Fruit fly (Drosophila melanogaster) whole organism, prepupa: Measurements from ENCODE around the gene eEF1alpha2.

Experiments used
- CG3919 ChIP-seq: fragments of 200-800 bp; sonication (Bioruptor generic); optimal IDR thresholded peaks from 3 replicates; lab custom pipeline; 2016; ENCODE audit warnings: missing biosample characterization, missing genetic modification characterization
- CG6792 ChIP-seq: fragments of 200-800 bp; sonication (Bioruptor generic); optimal IDR thresholded peaks from 3 replicates; lab custom pipeline; 2016; ENCODE audit warnings: missing biosample characterization, missing genetic modification characterization
- CG6854 ChIP-seq: fragments of 200-800 bp; sonication (Bioruptor generic); optimal IDR thresholded peaks from 2 replicates; lab custom pipeline; 2017; ENCODE audit warnings: missing biosample characterization, mild to moderate bottlenecking, missing genetic modification characterization
- CG8319 ChIP-seq: fragments of 200-800 bp; sonication (Bioruptor generic); optimal IDR thresholded peaks from 3 replicates; lab custom pipeline; 2016; ENCODE audit warnings: missing biosample characterization, missing genetic modification characterization
- CG8632 ChIP-seq: fragments of 200-800 bp; sonication (Bioruptor generic); optimal IDR thresholded peaks from 3 replicates; lab custom pipeline; 2016; ENCODE audit warnings: missing biosample characterization, missing genetic modification characterization
- Eip93F ChIP-seq: fragments of 200-800 bp; sonication (Bioruptor generic); optimal IDR thresholded peaks from 2 replicates; lab custom pipeline; 2016; ENCODE audit warnings: missing biosample characterization, mild to moderate bottlenecking, missing genetic modification characterization
- Sox102F ChIP-seq: fragments of 200-800 bp; sonication (Bioruptor generic); optimal IDR thresholded peaks from 2 replicates; lab custom pipeline; 2016; ENCODE audit warnings: missing biosample characterization, mild to moderate bottlenecking, missing genetic modification characterization
- esn ChIP-seq: fragments of 200-800 bp; sonication (Bioruptor generic); optimal IDR thresholded peaks from 2 replicates; lab custom pipeline; 2016; ENCODE audit warnings: missing biosample characterization, mild to moderate bottlenecking, missing genetic modification characterization, moderate library complexity
- lz ChIP-seq: fragments of 200-800 bp; sonication (Bioruptor generic); optimal IDR thresholded peaks from 3 replicates; lab custom pipeline; 2016; ENCODE audit warnings: missing biosample characterization, missing genetic modification characterization

- TF ChIP-seq CG6792 (GFP tag; lab: Kevin White, UChicago) (no peak), lz (GFP tag; lab: Kevin White, UChicago) (no peak), Eip93F (no peak), CG8319 (GFP tag; lab: Kevin White, UChicago) (no peak), CG6854 (no peak), Sox102F (GFP tag; lab: Kevin White, UChicago) (no peak), esn (no peak), CG8632 (no peak), CG3919 (GFP tag; lab: Kevin White, UChicago) (no peak)
These were observed 47.8 kb upstream of the eEF1alpha2 start for dm6 chr3R:31690439-31690838.
